Worm (Caenorhabditis elegans) whole organism, L4 larva: ENCODE data around the gene R05G6.5.

ENCODE experiments used
- Y75B8A.6 ChIP-seq: fragments of 200-800 bp; sonication (Bioruptor generic); IDR thresholded peaks from 2 replicates; pipeline ENCODE4 v1.3.6; 2022; ENCODE audit warnings: missing genetic modification reagents, missing genetic modification characterization, missing compliant biosample characterization
- ama-1 ChIP-seq: fragments of 150-350 bp; optimal IDR thresholded peaks from 2 replicates; lab custom pipeline; 2014; ENCODE audit warnings: inconsistent platforms, mixed read lengths
- fos-1 ChIP-seq: fragments of 150-350 bp; optimal IDR thresholded peaks from 2 replicates; lab custom pipeline; 2014; ENCODE audit warnings: missing biosample characterization, missing genetic modification characterization
- hlh-30 ChIP-seq: sonication (generic microtip); optimal IDR thresholded peaks from 2 replicates; lab custom pipeline; 2017; ENCODE audit warnings: antibody characterized with exemption, mild to moderate bottlenecking, missing genetic modification characterization, missing compliant biosample characterization; ENCODE audit not compliant: insufficient read depth
- nhr-11 ChIP-seq: fragments of 150-350 bp; optimal IDR thresholded peaks from 2 replicates; lab custom pipeline; 2014; ENCODE audit warnings: missing biosample characterization, missing genetic modification characterization
- pha-4 ChIP-seq, 2 experiments: fragments of 150-350 bp in 1 of 2; fragments of 200-800 bp in 1 of 2; sonication (Bioruptor generic) in 1 of 2; IDR thresholded peaks in 1 of 2; optimal IDR thresholded peaks in 1 of 2; 2 replicates each; pipeline versions ENCODE4 v1.3.6 to Lab custom; 2014 to 2022; ENCODE audit warnings: missing genetic modification characterization in 2 of 2, missing genetic modification reagents in 2 of 2, missing biosample characterization in 1 of 2, missing compliant biosample characterization in 1 of 2
- snpc-4 ChIP-seq: fragments of 150-350 bp; optimal IDR thresholded peaks from 2 replicates; lab custom pipeline; 2014; ENCODE audit warnings: missing biosample characterization, missing genetic modification characterization

- TF ChIP-seq hlh-30 (no peak), Y75B8A.6 (GFP tag; lab: Robert Waterston, UW) (no peak), pha-4 (GFP tag; IDR thresholded peaks at IDR 0.05; lab: Robert Waterston, UW) (no peak), pha-4 (tag; optimal IDR thresholded peaks at IDR 0.05; lab: Kevin White, UChicago) (no peak), fos-1 (tag; lab: Kevin White, UChicago) (no peak), snpc-4 (tag; lab: Kevin White, UChicago) (no peak), nhr-11 (tag; lab: Kevin White, UChicago) (no peak), ama-1 (lab: Kevin White, UChicago) (no peak)
Measured at ce11 chrIV:7532360-7532759, 24.2 kb downstream of the R05G6.5 start, which contains the start of gene R05G6.1.
